Fruit fly (Drosophila melanogaster): ENCODE measurements around the gene EloA.

EloA gene

DNA sequence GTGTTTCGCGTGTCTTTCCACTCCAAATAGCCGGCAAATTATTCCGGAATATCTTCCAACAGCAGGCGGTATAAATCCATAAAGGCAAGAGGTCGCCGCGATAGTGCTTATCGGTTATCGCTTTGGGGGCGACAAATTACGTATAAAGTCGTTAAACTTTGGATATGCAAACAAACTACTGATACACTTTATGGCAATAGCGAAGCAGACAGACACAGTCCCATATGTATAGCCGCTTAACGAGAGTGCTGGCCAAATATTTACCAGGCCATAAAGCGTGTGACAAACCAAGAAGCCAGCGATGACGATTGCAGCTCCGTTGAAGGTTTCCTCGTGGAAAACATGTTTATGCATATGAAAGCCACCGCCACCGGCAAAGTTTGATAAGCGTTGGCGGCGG is 32.9 kb downstream of the EloA start (continued):
- TF ChIP-seq CG1603 (tag; optimal IDR thresholded peaks at IDR 0.05) (no peak), esg (GFP tag; conservative IDR thresholded peaks at IDR 0.05) (no peak), sisA (GFP tag; IDR thresholded peaks at IDR 0.05) (no peak), Max (GFP tag; optimal IDR thresholded peaks at IDR 0.05) (no peak), nom (GFP tag; optimal IDR thresholded peaks at IDR 0.05) (no peak), Dll (GFP tag; IDR thresholded peaks at IDR 0.05; ENCODE audit: partially characterized antibody) (no peak), CG34376 (GFP tag; optimal IDR thresholded peaks at IDR 0.05) (peak; percentile 64), CG15011 (GFP tag; optimal IDR thresholded peaks at IDR 0.05) (peak; percentile 24), ken (GFP tag; IDR thresholded peaks at IDR 0.05) (no peak), Sin3A (optimal IDR thresholded peaks at IDR 0.05) (no peak), CG5180 (GFP tag; optimal IDR thresholded peaks at IDR 0.05) (no peak), CG11247 (GFP tag; IDR thresholded peaks at IDR 0.05) (no peak), gem (tag; optimal IDR thresholded peaks at IDR 0.05) (no peak), Doc2 (GFP tag; IDR thresholded peaks at IDR 0.05) (no peak), cato (GFP tag; optimal IDR thresholded peaks at IDR 0.05; ENCODE audit: borderline replicate concordance) (no peak), lbe (GFP tag; optimal IDR thresholded peaks at IDR 0.05) (no peak), CG17186 (GFP tag; optimal IDR thresholded peaks at IDR 0.05) (no peak), CG11093 (GFP tag; IDR thresholded peaks at IDR 0.05) (no peak), corto (GFP tag; optimal IDR thresholded peaks at IDR 0.05) (no peak), CG13123 (GFP tag; optimal IDR thresholded peaks at IDR 0.05) (no peak), CG10543 (GFP tag; optimal IDR thresholded peaks at IDR 0.05) (peak; percentile 79), Bgb (GFP tag; IDR thresholded peaks at IDR 0.05; ENCODE audit: partially characterized antibody) (no peak), zen2 (GFP tag; IDR thresholded peaks at IDR 0.05; ENCODE audit: partially characterized antibody) (no peak), tx (GFP tag; optimal IDR thresholded peaks at IDR 0.05) (no peak), shn (GFP tag; optimal IDR thresholded peaks at IDR 0.05) (no peak), CG30403 (GFP tag; optimal IDR thresholded peaks at IDR 0.05) (no peak), amos (GFP tag; IDR thresholded peaks at IDR 0.05; ENCODE audit: partially characterized antibody) (no peak), peb (GFP tag; IDR thresholded peaks at IDR 0.05) (no peak), CG17359 (tag; optimal IDR thresholded peaks at IDR 0.05) (no peak), sug (tag; optimal IDR thresholded peaks at IDR 0.05) (peak; percentile 66), fu2 (GFP tag; optimal IDR thresholded peaks at IDR 0.05) (no peak), CG2202 (tag; optimal IDR thresholded peaks at IDR 0.05) (no peak), CG14860 (GFP tag; IDR thresholded peaks at IDR 0.05; ENCODE audit: partially characterized antibody) (no peak), CrebB (tag; optimal IDR thresholded peaks at IDR 0.05) (peak; percentile 66), tll (GFP tag; optimal IDR thresholded peaks at IDR 0.05) (no peak), H15 (GFP tag; IDR thresholded peaks at IDR 0.05) (no peak), Bteb2 (GFP tag; optimal IDR thresholded peaks at IDR 0.05) (no peak), croc (GFP tag; conservative IDR thresholded peaks at IDR 0.05) (no peak), mirr (GFP tag; optimal IDR thresholded peaks at IDR 0.05) (peak; percentile 84), CG16813 (GFP tag; IDR thresholded peaks at IDR 0.05; ENCODE audit: partially characterized antibody) (no peak), kah (GFP tag; optimal IDR thresholded peaks at IDR 0.05) (peak; percentile 8), CG8924 (tag; optimal IDR thresholded peaks at IDR 0.05) (no peak), CG1529 (GFP tag; optimal IDR thresholded peaks at IDR 0.05) (no peak), Hand (GFP tag; optimal IDR thresholded peaks at IDR 0.05) (no peak), MTF-1 (GFP tag; optimal IDR thresholded peaks at IDR 0.05; ENCODE audit: borderline replicate concordance) (peak; percentile 66), CG12299 (tag; optimal IDR thresholded peaks at IDR 0.05) (peak; percentile 45), Rfx (GFP tag; IDR thresholded peaks at IDR 0.05) (peak; percentile 36; the same call in 1 of the 2 replicates), CG11695 (GFP tag; IDR thresholded peaks at IDR 0.05) (0 out of 3 replicates have a peak, but pooled peaks have one; percentile 14), CG12104 (GFP tag; optimal IDR thresholded peaks at IDR 0.05) (no peak), Hr39 (optimal IDR thresholded peaks at IDR 0.05) (no peak), BtbVII (GFP tag; optimal IDR thresholded peaks at IDR 0.05) (peak; percentile 75)
